Worm (Caenorhabditis elegans): ENCODE data around the gene dct-7.

- TF ChIP-seq W03F9.2 (tag; optimal IDR thresholded peaks at IDR 0.05) (no peak), him-1 (tag; optimal IDR thresholded peaks at IDR 0.05) (no peak)
These were observed 25.1 kb downstream of the dct-7 start, which contains the start of gene F36A4.5 for ce11 chrIV:4265224-4265623.

Data from whole organism, L4/young adult.